Worm (Caenorhabditis elegans) whole organism, L4/young adult: ENCODE data around the gene chil-22.

Experiments
- W03F9.2 ChIP-seq: fragments of 150-350 bp; optimal IDR thresholded peaks from 2 replicates; lab custom pipeline; 2014; ENCODE audit warnings: missing biosample characterization, missing genetic modification characterization
- dao-5 ChIP-seq: sonication (generic microtip); optimal IDR thresholded peaks from 2 replicates; lab custom pipeline; 2016; ENCODE audit warnings: missing genotype, missing genetic modification characterization, moderate library complexity, missing compliant biosample characterization
- him-1 ChIP-seq: sonication (generic microtip); optimal IDR thresholded peaks from 2 replicates; lab custom pipeline; 2016; ENCODE audit warnings: missing genotype, missing genetic modification reagents, missing genetic modification characterization, missing compliant biosample characterization

The chil-22 gene

DNA sequence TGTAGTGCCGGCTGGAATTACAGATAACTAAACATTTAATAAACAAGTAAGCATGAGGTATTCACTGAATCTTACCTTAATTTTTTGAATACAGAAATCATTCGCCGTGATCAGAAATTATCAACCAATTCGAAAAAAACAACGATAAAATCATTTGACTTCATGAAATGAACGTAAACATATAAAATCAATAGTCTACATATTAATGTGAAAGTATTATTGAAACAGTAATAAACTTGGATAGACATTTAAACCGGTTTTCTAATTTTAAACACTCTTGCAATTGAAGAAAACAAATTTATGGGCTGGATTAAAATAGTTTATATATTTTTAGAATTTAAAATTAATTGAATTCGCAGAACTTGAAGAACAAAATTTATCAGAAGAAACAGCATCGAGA, 24.2 kb downstream of the chil-22 start, which contains the start of gene chil-16:
TSS of gene chil-16 (minus strand) at position 101 of the 400 bp plus-strand sequence.
- TF ChIP-seq dao-5 (tag; lab: Kevin White, UChicago) (no peak), him-1 (tag; lab: Kevin White, UChicago) (no peak), W03F9.2 (tag; lab: Kevin White, UChicago) (no peak)

DNA sequence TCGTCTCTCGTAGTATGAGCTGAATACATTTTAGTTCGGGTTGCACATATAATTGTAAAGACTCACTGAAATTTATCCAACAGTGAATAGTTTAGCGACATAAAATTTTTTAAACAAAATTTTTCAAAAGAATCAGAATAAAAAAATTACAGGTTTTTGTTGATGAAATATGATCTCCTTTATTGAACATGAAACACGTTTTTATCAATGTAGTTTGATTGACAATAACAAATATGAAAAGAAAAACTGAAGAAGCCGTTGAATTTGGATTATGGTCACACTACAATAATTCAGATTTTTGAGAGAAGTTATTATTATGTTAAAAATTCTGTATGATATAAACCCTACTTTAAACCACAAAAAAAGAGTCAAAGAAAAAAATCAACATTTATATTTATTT, 25.9 kb downstream of the chil-22 start, which contains the start of gene chil-17:
TSS of gene chil-17 (minus strand) at position 101 of the 400 bp plus-strand sequence.
- no peak for TF ChIP-seq dao-5 (tag; lab: Kevin White, UChicago)
- no peak for TF ChIP-seq him-1 (tag; lab: Kevin White, UChicago)
- no peak for TF ChIP-seq W03F9.2 (tag; lab: Kevin White, UChicago)

DNA sequence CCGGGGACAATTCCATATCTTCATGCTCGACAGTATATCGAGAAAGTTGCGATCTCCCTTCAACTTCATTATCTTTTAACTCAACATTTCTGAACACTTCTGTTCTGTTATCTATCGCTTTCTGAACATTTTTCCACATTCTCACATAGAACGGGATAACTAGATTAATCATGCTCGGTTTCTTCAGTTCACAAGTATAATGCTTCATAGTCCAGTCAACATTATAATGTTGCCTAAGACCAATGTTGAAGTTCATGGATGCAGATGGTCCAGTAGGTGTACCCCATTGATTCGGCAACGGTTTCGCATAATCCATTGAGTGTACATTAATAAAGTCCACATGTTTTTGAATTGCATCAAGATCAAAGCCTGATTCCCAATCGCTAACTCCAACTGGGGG, 27.1 kb downstream of the chil-22 start:
- TF ChIP-seq him-1 (tag; lab: Kevin White, UChicago) (no peak), dao-5 (tag; lab: Kevin White, UChicago) (no peak), W03F9.2 (tag; lab: Kevin White, UChicago) (no peak)

DNA sequence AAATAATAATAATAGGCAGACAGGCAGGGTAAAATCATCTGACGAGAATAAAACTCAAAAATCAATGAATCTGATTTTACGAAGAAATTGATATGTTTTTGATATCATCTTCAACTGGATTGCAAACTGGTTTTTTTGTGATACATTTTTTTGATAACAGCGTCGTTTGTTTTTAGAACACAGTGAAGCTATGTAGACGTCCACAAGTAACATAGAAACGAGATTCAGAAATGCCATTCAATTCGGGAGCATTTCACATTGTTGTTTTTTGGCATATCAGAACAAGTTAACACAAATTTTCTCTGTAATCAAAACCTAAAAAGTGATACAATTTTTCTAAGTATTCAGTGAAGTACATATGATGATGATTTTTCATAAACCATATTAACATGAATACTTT, 27.8 kb downstream of the chil-22 start, which contains the start of gene chil-13:
TSS of gene chil-13 (minus strand) at position 101 of the 400 bp plus-strand sequence.
- TF ChIP-seq dao-5 (tag; lab: Kevin White, UChicago) (no peak), W03F9.2 (tag; lab: Kevin White, UChicago) (no peak)

DNA sequence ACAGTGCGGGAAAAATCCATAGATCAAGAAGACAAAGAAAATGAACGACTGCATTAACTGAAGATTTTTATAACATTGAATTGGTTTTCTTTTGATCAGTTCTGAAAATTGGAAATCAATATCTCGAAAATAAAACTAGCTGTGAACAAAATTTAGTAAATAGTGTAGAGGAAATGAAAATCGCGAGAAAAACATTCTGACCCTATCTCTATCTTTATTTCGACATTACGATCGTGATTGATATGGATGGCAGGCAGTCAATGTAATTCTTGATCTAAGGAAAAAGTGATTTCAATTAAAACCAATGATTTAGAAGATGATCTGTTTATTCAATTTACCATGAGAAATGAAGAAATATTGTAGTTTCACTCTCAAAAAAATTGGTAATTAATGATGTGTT, 30.0 kb downstream of the chil-22 start, which contains the start of gene kin-16:
TSS of gene kin-16 (minus strand) at position 101 of the 400 bp plus-strand sequence.
- TF ChIP-seq W03F9.2 (tag; lab: Kevin White, UChicago), result no peak
- no peak for TF ChIP-seq him-1 (tag; lab: Kevin White, UChicago)
- no peak for TF ChIP-seq dao-5 (tag; lab: Kevin White, UChicago)

DNA sequence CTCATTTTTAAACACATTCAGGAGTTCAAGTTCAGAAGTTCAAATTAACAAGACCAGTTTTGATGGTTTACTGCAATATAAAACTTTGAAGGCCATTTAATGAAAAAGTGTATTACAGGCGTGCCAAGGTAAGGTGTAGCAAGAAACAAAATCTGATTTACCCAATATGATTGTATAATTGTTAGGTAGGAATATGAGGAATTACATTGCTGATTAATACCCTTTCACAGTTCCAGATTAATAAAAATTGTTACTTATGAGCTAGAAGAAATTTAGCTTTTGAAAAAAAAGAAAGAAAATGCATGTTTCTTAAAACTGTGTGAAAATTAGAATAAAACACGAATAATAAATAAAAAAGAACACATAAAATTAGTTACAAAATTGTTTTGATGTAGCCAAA, 32.4 kb downstream of the chil-22 start, which contains the start of gene kin-15:
TSS of gene kin-15 (minus strand) at position 101 of the 400 bp plus-strand sequence.
- no peak for TF ChIP-seq W03F9.2 (tag; lab: Kevin White, UChicago)
- TF ChIP-seq him-1 (tag; lab: Kevin White, UChicago), result no peak
- TF ChIP-seq dao-5 (tag; lab: Kevin White, UChicago), result no peak

DNA sequence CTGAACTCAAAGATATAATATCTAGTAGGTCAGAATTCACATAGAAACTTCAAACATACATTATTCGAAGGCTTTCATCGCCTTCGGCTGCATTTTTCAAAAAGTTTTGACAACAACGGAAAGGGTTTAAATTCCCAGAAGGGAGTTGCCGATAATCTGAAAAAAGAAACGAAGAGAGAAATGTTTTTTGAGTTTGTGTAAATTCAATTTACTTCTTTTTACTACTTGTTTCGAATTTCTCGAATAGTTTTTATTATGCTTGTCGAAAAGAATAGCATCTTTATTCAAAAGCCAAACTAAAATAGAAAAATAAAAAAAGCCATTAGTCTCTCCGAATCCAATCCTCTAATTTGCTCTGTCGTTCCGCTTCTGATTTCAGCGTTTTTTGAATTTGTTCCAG, 34.9 kb downstream of the chil-22 start:
- TF ChIP-seq him-1 (tag; lab: Kevin White, UChicago), result no peak
- no peak for TF ChIP-seq dao-5 (tag; lab: Kevin White, UChicago)
- TF ChIP-seq W03F9.2 (tag; lab: Kevin White, UChicago), result no peak

DNA sequence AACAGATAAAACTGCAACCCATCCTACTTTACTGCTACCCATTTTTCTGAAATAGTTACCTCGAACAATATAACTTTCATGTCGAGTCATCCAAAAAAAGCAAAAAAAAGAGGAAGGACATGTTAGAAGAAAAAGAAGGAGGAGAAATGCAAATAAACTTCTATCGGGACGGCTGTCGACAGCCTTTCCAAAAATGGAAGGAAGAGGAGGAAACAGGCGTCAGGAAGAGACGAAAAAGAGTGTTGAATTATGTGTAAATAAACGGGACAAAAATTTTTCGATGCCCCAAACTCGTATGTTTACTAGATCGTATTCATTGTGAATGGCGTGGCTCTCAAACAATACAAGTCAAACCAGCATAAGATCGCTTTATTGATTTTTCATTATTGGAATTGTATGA, 38.4 kb downstream of the chil-22 start, which contains the start of gene M176.5:
TSS of gene M176.5 (minus strand) at position 101 of the 400 bp plus-strand sequence.
- TF ChIP-seq W03F9.2 (tag; lab: Kevin White, UChicago), result no peak
- TF ChIP-seq him-1 (tag; lab: Kevin White, UChicago), result no peak
- TF ChIP-seq dao-5 (tag; lab: Kevin White, UChicago), result no peak

DNA sequence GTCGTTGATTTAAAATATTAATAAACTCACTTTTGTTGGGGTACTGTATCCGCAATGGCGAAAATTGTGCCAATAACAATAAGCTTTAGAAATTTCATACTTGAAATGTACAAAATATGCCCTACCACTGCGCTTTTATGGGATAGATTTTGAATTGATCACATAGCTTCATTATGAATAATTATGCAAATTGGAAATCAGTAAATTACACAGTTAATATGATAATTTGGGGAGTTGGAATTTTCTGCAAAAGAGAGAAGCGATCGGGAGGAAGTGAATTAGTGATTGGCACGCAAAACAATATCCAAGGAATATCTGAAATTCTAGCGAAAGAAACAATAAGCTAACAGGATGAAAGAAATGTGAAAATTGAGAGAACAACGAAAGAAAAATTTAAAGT, 39.9 kb downstream of the chil-22 start, which contains the start of gene M176.10:
TSS of gene M176.10 (minus strand) at position 101 of the 400 bp plus-strand sequence.
- TF ChIP-seq dao-5 (tag; lab: Kevin White, UChicago) (no peak), him-1 (tag; lab: Kevin White, UChicago) (no peak), W03F9.2 (tag; lab: Kevin White, UChicago) (no peak)

DNA sequence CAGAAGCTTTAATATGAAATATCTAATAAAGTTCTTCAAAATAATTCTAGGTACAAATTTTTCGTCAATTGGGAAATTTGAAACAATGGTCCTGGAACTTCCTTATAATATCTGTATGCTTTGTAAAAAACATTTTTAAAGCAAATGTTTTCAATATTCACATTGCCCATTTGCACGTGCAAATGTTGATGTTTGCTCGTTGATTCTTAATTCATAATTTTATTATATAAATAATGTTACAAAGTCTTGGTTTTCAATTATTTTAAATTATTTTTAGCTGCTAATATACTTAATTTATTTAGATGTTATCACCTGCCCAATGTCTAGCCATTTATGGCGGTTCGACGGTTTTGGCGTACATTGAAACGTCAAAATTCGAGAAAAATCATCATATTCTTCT, 44.0 kb downstream of the chil-22 start, which contains the start of gene M176.11:
TSS of gene M176.11 (plus strand) at position 301 of the 400 bp plus-strand sequence.
- TF ChIP-seq him-1 (tag; lab: Kevin White, UChicago), result no peak
- TF ChIP-seq dao-5 (tag; lab: Kevin White, UChicago), result no peak
- no peak for TF ChIP-seq W03F9.2 (tag; lab: Kevin White, UChicago)

DNA sequence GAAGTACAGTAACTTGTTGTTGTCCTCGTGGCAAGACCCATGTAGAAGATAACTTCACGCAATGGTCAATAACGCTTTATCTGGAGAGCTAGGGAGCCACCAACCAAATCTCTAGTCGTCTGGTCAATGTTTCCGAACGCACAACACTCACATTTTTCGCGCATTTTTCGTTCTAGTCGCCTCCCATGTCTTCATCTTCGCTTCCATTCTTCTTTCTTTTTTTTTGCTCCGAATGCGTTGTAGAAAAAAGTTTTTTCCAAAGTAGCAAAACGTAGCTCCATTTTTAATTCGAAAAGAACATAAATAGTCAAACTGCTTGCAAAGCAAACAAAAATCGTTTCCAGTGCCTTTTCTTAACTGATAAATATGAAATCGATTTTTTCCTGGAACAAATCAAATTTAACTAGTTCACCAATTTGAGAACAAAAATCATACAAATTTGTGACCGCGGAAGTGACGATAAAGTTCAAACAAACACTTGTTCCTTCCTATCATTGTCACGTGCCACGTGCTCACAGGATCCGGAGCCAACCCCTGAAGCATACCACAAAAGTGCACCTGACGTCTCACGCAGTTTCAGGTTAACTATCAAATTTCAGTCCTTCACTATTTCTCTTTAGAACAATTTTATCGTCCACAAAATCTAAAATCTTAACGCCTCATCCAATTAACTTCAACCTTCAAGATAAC, 47.0 kb downstream of the chil-22 start:
- no peak for TF ChIP-seq dao-5 (tag; lab: Kevin White, UChicago)
- no peak for TF ChIP-seq him-1 (tag; lab: Kevin White, UChicago)
- TF ChIP-seq W03F9.2 (tag; lab: Kevin White, UChicago), result no peak

DNA sequence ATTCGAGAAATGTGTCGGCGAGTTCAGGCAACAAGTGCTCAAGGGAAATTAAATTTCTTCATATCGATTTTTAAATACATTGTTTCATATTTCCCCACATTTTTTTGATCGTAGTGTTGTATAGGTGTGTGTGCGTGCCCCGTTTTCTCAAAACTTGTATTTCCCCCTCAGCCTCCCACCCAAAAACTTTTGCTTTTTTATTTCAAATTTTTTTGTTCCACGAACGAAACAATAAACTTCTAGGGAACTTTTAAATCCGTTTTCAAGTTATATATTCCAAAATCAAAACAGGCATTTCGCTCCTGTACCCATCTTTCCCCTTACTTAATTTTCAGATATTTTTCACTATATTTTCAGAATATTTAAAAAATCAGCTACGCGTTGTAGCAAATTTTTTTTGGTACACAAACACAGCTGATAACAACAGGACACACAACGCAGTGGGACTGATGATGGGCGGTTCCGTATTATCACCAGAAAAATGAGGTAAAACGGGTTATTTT, 47.9 kb downstream of the chil-22 start, which contains the start of the genes M176.4 and M176.16:
TSS of gene M176.4 (plus strand) at position 301 of the 503 bp plus-strand sequence.
TSS of gene M176.16 (plus strand) at position 453 of the 503 bp plus-strand sequence.
- TF ChIP-seq W03F9.2 (tag; lab: Kevin White, UChicago) (no peak), him-1 (tag; lab: Kevin White, UChicago) (no peak)
